Worm (Caenorhabditis elegans): ENCODE results near the gene R02E4.3.

R02E4.3 gene

ce11 chrX:4140755-4141417 is 39.0 kb upstream of the R02E4.3 start:
- TF ChIP-seq dao-5 (tag; optimal IDR thresholded peaks at IDR 0.05) (no peak), W03F9.2 (tag; optimal IDR thresholded peaks at IDR 0.05) (no peak), him-1 (tag; optimal IDR thresholded peaks at IDR 0.05) (no peak)

- TF ChIP-seq W03F9.2 (tag; optimal IDR thresholded peaks at IDR 0.05) (peak; percentile 11), him-1 (tag; optimal IDR thresholded peaks at IDR 0.05) (no peak), dao-5 (tag; optimal IDR thresholded peaks at IDR 0.05) (no peak)
Measured at ce11 chrX:4139593-4140565, 38.0 kb upstream of the R02E4.3 start, which contains the start of gene ZK470.4. ZK470.4 (minus strand) TSS chrX:4139767.

DNA sequence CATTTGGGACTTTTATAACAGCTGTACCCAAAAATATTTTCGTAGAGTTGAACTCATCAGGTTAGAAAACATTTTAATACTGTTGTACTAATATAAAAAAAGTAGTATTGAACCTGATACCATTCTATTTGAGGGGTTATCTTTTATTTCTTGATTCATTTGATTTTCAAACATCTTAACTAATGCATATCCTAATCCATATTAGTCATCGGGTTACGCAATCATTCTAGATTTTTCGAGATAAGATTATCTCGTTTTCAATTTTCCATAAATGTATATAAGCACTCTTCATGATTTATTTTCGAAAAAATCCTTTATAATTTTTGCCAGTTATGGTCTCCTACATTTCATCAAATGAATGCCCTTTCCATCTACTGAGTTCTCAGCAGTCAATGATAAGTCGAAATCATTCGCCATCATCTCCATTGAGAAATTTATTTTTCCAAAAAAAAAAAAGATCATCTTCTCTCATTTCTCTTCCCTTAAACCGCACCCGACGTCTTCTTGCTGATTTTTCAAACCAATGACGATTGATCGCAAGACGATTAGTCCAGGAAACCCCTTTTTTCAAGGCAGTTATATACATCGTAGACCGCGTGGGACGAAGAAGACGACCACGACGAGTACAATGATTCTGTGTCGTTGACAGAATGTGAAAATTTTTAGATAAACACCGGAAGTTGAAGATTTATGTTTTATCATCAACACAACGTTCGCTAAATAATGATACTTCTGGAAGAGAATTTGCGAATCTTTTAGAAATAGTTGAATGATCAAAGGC is 36.7 kb upstream of the R02E4.3 start:
- TF ChIP-seq W03F9.2 (tag; optimal IDR thresholded peaks at IDR 0.05) (no peak), dao-5 (tag; optimal IDR thresholded peaks at IDR 0.05) (no peak), him-1 (tag; optimal IDR thresholded peaks at IDR 0.05) (no peak)

- TF ChIP-seq dao-5 (tag; optimal IDR thresholded peaks at IDR 0.05) = no peak
- peak; percentile 29 for TF ChIP-seq him-1 (tag; optimal IDR thresholded peaks at IDR 0.05)
Measured at ce11 chrX:4137452-4138164, 35.7 kb upstream of the R02E4.3 start.

ce11 chrX:4136547-4137311 is 34.8 kb upstream of the R02E4.3 start:
- TF ChIP-seq dao-5 (tag; optimal IDR thresholded peaks at IDR 0.05) (no peak), W03F9.2 (tag; optimal IDR thresholded peaks at IDR 0.05) (no peak), him-1 (tag; optimal IDR thresholded peaks at IDR 0.05) (no peak)

ce11 chrX:4134855-4135254 is 32.9 kb upstream of the R02E4.3 start, which contains the start of gene ZK470.2:
ZK470.2 (plus strand) TSS chrX:4135155.
- TF ChIP-seq him-1 (tag; optimal IDR thresholded peaks at IDR 0.05) (no peak), dao-5 (tag; optimal IDR thresholded peaks at IDR 0.05) (no peak), W03F9.2 (tag; optimal IDR thresholded peaks at IDR 0.05) (no peak)

DNA sequence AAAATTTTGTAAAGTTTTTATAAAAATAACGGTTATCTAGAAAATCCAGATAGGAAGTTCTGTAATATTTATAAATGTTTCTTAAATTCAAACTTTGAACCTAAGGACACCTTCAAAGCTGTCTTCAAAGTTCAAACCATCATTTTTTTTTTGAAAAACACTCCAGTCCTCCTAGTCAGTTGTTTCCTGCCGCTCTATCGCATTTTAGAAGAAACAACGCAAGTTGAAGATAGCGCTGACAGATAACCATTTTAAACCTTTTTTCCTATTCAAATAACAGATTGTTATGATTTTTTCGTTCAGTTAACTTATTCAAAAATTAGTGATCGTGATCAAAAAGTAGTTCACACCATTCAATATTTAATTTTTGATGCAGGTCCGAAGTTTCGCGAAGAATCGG is 31.5 kb upstream of the R02E4.3 start:
- TF ChIP-seq dao-5 (tag; optimal IDR thresholded peaks at IDR 0.05) (no peak), W03F9.2 (tag; optimal IDR thresholded peaks at IDR 0.05) (no peak), him-1 (tag; optimal IDR thresholded peaks at IDR 0.05) (no peak)

DNA sequence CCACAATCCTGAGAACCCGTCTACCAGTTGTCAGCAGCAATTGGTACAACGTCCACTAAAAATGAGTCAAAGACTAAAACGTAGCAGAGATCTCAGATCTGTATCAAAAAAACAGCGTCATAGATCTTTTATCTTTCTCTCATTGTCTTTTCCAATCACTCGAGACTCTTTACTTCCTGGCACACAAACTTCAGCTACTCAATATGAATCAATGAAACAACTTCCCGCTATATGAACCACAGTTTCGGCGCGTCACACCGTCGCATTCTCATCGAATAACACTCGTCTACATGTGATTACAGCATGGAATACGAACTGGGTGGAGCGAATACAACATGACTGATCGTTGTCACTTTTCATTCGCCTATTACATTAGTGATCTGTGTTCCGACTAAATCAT is 30.3 kb upstream of the R02E4.3 start:
- TF ChIP-seq W03F9.2 (tag; optimal IDR thresholded peaks at IDR 0.05) (no peak), dao-5 (tag; optimal IDR thresholded peaks at IDR 0.05) (no peak), him-1 (tag; optimal IDR thresholded peaks at IDR 0.05) (no peak)

DNA sequence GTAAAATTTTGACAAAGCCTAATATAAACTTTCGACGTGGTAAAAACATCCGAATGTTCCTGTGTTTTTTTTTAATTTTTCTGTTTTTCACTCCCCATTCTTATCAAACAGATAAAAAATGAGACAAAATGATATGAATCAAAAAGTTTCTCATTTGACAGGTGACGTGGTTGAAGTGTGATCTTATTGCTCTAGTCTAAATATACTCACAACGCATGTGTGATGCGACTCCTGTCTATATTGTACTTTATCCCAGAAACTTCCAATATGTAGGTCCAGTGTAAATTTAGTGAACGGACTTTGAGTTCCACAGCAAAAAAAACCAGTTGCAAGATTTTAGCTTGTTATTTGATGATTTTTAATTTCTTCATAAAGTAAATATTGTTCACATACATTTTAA is 29.4 kb upstream of the R02E4.3 start:
- no peak for TF ChIP-seq him-1 (tag; optimal IDR thresholded peaks at IDR 0.05)
- no peak for TF ChIP-seq dao-5 (tag; optimal IDR thresholded peaks at IDR 0.05)
- no peak for TF ChIP-seq W03F9.2 (tag; optimal IDR thresholded peaks at IDR 0.05)

ce11 chrX:4128684-4129083 is 26.8 kb upstream of the R02E4.3 start:
- no peak for TF ChIP-seq him-1 (tag; optimal IDR thresholded peaks at IDR 0.05)
- TF ChIP-seq W03F9.2 (tag; optimal IDR thresholded peaks at IDR 0.05) = no peak
- TF ChIP-seq dao-5 (tag; optimal IDR thresholded peaks at IDR 0.05) = no peak

ce11 chrX:4125165-4125803 is 23.4 kb upstream of the R02E4.3 start:
- TF ChIP-seq him-1 (tag; optimal IDR thresholded peaks at IDR 0.05) (no peak), dao-5 (tag; optimal IDR thresholded peaks at IDR 0.05) (no peak), W03F9.2 (tag; optimal IDR thresholded peaks at IDR 0.05) (no peak)

DNA sequence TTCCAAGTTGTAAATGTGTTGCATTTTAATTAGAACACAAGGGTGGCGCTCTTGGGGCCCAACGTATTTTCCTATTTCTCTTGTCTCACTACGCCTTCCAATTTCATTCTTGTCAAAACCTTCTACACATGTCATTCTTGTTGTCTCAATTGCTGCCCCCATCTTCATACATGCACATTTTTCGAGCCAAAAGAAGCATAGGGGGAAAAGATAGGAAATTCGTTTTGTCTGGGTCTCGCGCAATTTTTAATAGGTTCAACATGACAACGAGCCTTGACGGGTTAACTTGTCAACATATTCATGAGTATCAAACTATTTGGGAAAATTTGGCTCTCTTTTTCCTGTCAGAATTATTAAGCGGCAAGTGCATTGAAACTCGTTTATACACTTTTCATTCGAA is 21.4 kb upstream of the R02E4.3 start:
- TF ChIP-seq W03F9.2 (tag; optimal IDR thresholded peaks at IDR 0.05) = no peak
- TF ChIP-seq dao-5 (tag; optimal IDR thresholded peaks at IDR 0.05) = no peak
- no peak for TF ChIP-seq him-1 (tag; optimal IDR thresholded peaks at IDR 0.05)
